Worm (Caenorhabditis elegans) whole organism, midembryonic: ENCODE measurements around the gene B0393.9.
"Not testable (repeated sequence)": the region's sequence is repeated elsewhere in the genome, so short reads cannot be mapped to it uniquely, and the experiment has no call there.

Source experiments
- flt-1 ChIP-seq: fragments of 200-800 bp; sonication (Bioruptor generic); IDR thresholded peaks from 2 replicates; pipeline ENCODE4 v1.3.6; 2022; ENCODE audit warnings: missing genetic modification characterization, missing compliant biosample characterization
- med-1 ChIP-seq: sonication (generic microtip); optimal IDR thresholded peaks from 2 replicates; lab custom pipeline; 2017; ENCODE audit warnings: missing genetic modification characterization, mild to moderate bottlenecking, missing compliant biosample characterization, antibody characterized with exemption, missing genetic modification reagents; ENCODE audit not compliant: insufficient read depth
- tab-1 ChIP-seq: fragments of 200-800 bp; sonication (Bioruptor generic); IDR thresholded peaks from 2 replicates; pipeline ENCODE4 v1.3.6; 2022; ENCODE audit warnings: missing genetic modification characterization, missing compliant biosample characterization
- ztf-29 ChIP-seq: fragments of 200-800 bp; sonication (Bioruptor generic); IDR thresholded peaks from 2 replicates; pipeline ENCODE4 v1.3.6; 2022; ENCODE audit warnings: missing genetic modification reagents, missing genetic modification characterization, missing compliant biosample characterization

DNA sequence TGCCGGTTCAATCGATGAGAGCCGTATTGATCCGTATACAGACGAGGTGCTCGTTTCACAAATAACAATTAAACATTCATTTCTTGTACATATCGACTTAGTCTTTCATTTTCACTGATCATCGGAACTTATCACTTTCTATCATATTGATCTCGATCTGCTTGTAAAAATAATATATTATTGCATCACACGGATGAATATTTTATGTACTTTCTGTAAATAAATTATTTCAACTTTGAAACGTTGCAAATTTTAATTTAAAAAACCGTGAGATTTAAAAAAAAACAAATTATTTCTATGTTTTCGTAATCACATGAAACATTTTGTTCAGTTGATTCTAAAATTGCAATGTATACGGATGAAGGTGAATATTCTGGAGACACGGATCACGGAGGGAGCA is 37.3 kb downstream of the B0393.9 start, which contains the start of gene twk-6:
- not testable (repeated sequence) for TF ChIP-seq flt-1; tab-1 (GFP tag; lab: Robert Waterston, UW); ztf-29 (GFP tag; lab: Robert Waterston, UW); med-1 (GFP tag; lab: Kevin White, UChicago)
